Fruit fly (Drosophila melanogaster): ENCODE data around the gene rols.

dm6 chr3L:12062219-12062618 lies 2.4 kb downstream of the rols start:
- TF ChIP-seq CG8478 (optimal IDR thresholded peaks at IDR 0.05) (no peak), CTCF (optimal IDR thresholded peaks at IDR 0.05) (no peak)
